Worm (Caenorhabditis elegans): Measurements from ENCODE around the gene fbxa-94.

Gene fbxa-94

ce11 chrV:15614534-15614933, 41.8 kb downstream of the fbxa-94 start:
- TF ChIP-seq ZK185.1 (tag; optimal IDR thresholded peaks at IDR 0.05; ENCODE audit: poor library complexity, severe bottlenecking) = no peak
- no peak for TF ChIP-seq madf-10 (tag; optimal IDR thresholded peaks at IDR 0.05)
- no peak for TF ChIP-seq ztf-26 (tag; optimal IDR thresholded peaks at IDR 0.05)
- no peak for TF ChIP-seq mxl-1 (tag; optimal IDR thresholded peaks at IDR 0.05)
- no peak for TF ChIP-seq snpc-4 (GFP tag; optimal IDR thresholded peaks at IDR 0.05)
- TF ChIP-seq snpc-4 (tag; optimal IDR thresholded peaks at IDR 0.05) = no peak
- TF ChIP-seq ztf-28 (GFP tag; IDR thresholded peaks at IDR 0.05) = no peak

ce11 chrV:15621518-15621917, 48.8 kb downstream of the fbxa-94 start, which contains the start of gene C55A1.1:
Gene C55A1.1 (plus strand): TSS chrV:15621818.
- no peak for TF ChIP-seq athp-1 (tag; optimal IDR thresholded peaks at IDR 0.05)
- TF ChIP-seq ztf-3 (GFP tag; optimal IDR thresholded peaks at IDR 0.05) = no peak
- no peak for TF ChIP-seq ceh-27 (GFP tag; optimal IDR thresholded peaks at IDR 0.05)
- TF ChIP-seq F39B2.1 (GFP tag; IDR thresholded peaks at IDR 0.05) = no peak
- no peak for TF ChIP-seq F37B4.10 (GFP tag; IDR thresholded peaks at IDR 0.05)
- TF ChIP-seq ceh-79 (tag; optimal IDR thresholded peaks at IDR 0.05) = no peak
- no peak for TF ChIP-seq ets-4 (GFP tag; optimal IDR thresholded peaks at IDR 0.05)
- no peak for TF ChIP-seq let-607 (tag; optimal IDR thresholded peaks at IDR 0.05)
- no peak for TF ChIP-seq F57A8.1 (GFP tag; optimal IDR thresholded peaks at IDR 0.05)
- TF ChIP-seq nfya-2 (GFP tag; IDR thresholded peaks at IDR 0.05) = no peak
- no peak for TF ChIP-seq B0019.2 (GFP tag; conservative IDR thresholded peaks at IDR 0.05)
- TF ChIP-seq hmg-1.2 (GFP tag; IDR thresholded peaks at IDR 0.05) = no peak
- no peak for TF ChIP-seq F23B12.7 (tag; optimal IDR thresholded peaks at IDR 0.05; ENCODE audit: insufficient read depth)
- no peak for TF ChIP-seq F10E7.11 (tag; optimal IDR thresholded peaks at IDR 0.05)
